Fruit fly (Drosophila melanogaster): ENCODE results near the gene CG4768.

CG4768 gene

DNA sequence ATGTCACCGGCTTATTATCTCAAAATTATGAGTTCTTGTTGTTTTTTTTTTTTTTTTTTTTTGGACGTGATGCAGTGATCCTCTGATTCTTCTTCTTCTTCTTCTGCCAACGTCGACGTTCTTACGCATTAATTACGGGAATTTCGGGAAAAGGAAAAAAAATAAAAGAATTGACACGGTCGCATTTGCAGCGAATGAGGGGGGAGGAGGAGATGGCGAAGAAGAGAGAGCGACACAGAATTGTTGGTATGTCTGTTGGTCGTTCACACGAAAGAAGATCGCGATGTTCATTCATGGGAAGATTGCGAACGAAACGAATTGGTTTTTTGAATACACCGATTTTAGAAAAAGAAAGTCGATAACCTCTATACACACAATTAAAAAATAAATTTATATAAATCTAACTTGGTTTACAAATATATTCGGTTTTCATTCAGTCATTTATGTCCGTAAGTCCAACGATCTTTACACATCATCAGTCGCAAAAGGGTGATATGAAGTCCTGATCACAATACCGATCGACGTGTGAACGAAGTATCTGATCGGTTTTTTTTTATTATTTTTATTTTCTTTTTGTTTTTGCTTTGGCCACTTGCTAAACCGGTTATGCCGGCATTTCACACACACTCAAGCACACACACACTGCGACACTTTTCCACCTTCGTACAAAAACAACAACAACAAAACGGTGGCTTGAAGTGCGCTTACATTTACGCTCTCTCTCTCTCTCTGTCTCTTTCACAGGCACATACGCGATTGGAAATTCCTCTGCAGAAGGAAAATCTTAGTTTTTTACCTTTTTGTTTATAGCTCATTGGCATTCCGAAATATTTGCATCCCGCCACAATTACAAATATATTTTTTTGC is 41.0 kb upstream of the CG4768 start (continued):
- TF ChIP-seq ham (GFP tag; IDR thresholded peaks at IDR 0.05) (no peak), CG42726 (GFP tag; IDR thresholded peaks at IDR 0.05; ENCODE audit: partially characterized antibody) (no peak), Opbp (GFP tag; IDR thresholded peaks at IDR 0.05; ENCODE audit: partially characterized antibody) (no peak), Hr39 (optimal IDR thresholded peaks at IDR 0.05) (no peak), lov (optimal IDR thresholded peaks at IDR 0.05) (no peak), lov (GFP tag; IDR thresholded peaks at IDR 0.05) (0 out of 3 replicates have a peak, but pooled peaks have one; percentile 27), oc (tag; optimal IDR thresholded peaks at IDR 0.05) (peak; percentile 37), slou (GFP tag; optimal IDR thresholded peaks at IDR 0.05) (peak; percentile 18), Hr78 (GFP tag; optimal IDR thresholded peaks at IDR 0.05) (peak in 1 of 2 experiments; percentile 1), mirr (GFP tag; optimal IDR thresholded peaks at IDR 0.05) (no peak), Nf-YA (GFP tag; IDR thresholded peaks at IDR 0.05) (no peak), CG16815 (GFP tag; optimal IDR thresholded peaks at IDR 0.05) (peak; percentile 14), dmrt99B (tag; optimal IDR thresholded peaks at IDR 0.05) (peak; percentile 84), CG32532 (GFP tag; IDR thresholded peaks at IDR 0.05) (peak; percentile 57; the same call in 1 of the 2 replicates), Dref (GFP tag; IDR thresholded peaks at IDR 0.05) (no peak), CG8281 (tag; optimal IDR thresholded peaks at IDR 0.05) (peak; percentile 45), gcm2 (GFP tag; optimal IDR thresholded peaks at IDR 0.05) (no peak), CG33213 (GFP tag; optimal IDR thresholded peaks at IDR 0.05) (no peak), Fer1 (GFP tag; optimal IDR thresholded peaks at IDR 0.05) (peak; percentile 81), sc (optimal IDR thresholded peaks at IDR 0.05) (no peak), sc (GFP tag; optimal IDR thresholded peaks at IDR 0.05) (peak; percentile 61), HmgD (GFP tag; optimal IDR thresholded peaks at IDR 0.05) (no peak), CG9609 (GFP tag; optimal IDR thresholded peaks at IDR 0.05) (no peak), CG16863 (GFP tag; optimal IDR thresholded peaks at IDR 0.05) (no peak), hth (optimal IDR thresholded peaks at IDR 0.05) (no peak), zen2 (GFP tag; IDR thresholded peaks at IDR 0.05; ENCODE audit: partially characterized antibody) (no peak), ranshi (GFP tag; IDR thresholded peaks at IDR 0.05) (peak; percentile 46; the same call in 1 of the 2 replicates), dati (GFP tag; IDR thresholded peaks at IDR 0.05) (no peak), ind (GFP tag; optimal IDR thresholded peaks at IDR 0.05) (peak; percentile 36), dysf (GFP tag; IDR thresholded peaks at IDR 0.05) (peak; percentile 74; the same call in 2 of the 3 replicates), pita (GFP tag; optimal IDR thresholded peaks at IDR 0.05) (no peak), CG2889 (GFP tag; IDR thresholded peaks at IDR 0.05) (no peak), CG18764 (GFP tag; optimal IDR thresholded peaks at IDR 0.05) (no peak), stwl (tag; optimal IDR thresholded peaks at IDR 0.05) (no peak), Usf (GFP tag; optimal IDR thresholded peaks at IDR 0.05) (peak; percentile 48), Scr (GFP tag; IDR thresholded peaks at IDR 0.05; ENCODE audit: partially characterized antibody) (no peak), CG10267 (tag; optimal IDR thresholded peaks at IDR 0.05) (peak; percentile 78), CG17186 (GFP tag; optimal IDR thresholded peaks at IDR 0.05) (no peak), dimm (GFP tag; IDR thresholded peaks at IDR 0.05) (0 out of 2 replicates have a peak, but pooled peaks have one; percentile 8), zfh2 (GFP tag; optimal IDR thresholded peaks at IDR 0.05) (no peak), p53 (GFP tag; optimal IDR thresholded peaks at IDR 0.05) (no peak), ken (GFP tag; IDR thresholded peaks at IDR 0.05) (peak; percentile 35; the same call in 1 of the 3 replicates), Sox102F (GFP tag; optimal IDR thresholded peaks at IDR 0.05) (peak; percentile 71), CG2120 (GFP tag; optimal IDR thresholded peaks at IDR 0.05) (peak; percentile 45), psq (GFP tag; optimal IDR thresholded peaks at IDR 0.05) (no peak), CG12299 (tag; optimal IDR thresholded peaks at IDR 0.05) (peak; percentile 67), CG17361 (GFP tag; IDR thresholded peaks at IDR 0.05) (peak; percentile 79), CG2116 (GFP tag; optimal IDR thresholded peaks at IDR 0.05) (peak; percentile 42), CG31365 (tag; optimal IDR thresholded peaks at IDR 0.05) (peak; percentile 9), ara (GFP tag; IDR thresholded peaks at IDR 0.05) (peak; percentile 53; the same call in 1 of the 2 replicates)

All from whole organism, embryonic.